Fruit fly (Drosophila melanogaster): Measurements from ENCODE around the gene CG9399.

Gene CG9399

dm6 chr3R:9618331-9618730 lies 44.3 kb upstream of the CG9399 start (continued):
- TF ChIP-seq CG9727 (GFP tag; optimal IDR thresholded peaks at IDR 0.05) (peak; percentile 66), sr (GFP tag; IDR thresholded peaks at IDR 0.05) (no peak; the same call in 2 of the 3 replicates), Dip2 (GFP tag; IDR thresholded peaks at IDR 0.05) (no peak), CHES-1-like (GFP tag; optimal IDR thresholded peaks at IDR 0.05) (no peak), amos (GFP tag; IDR thresholded peaks at IDR 0.05; ENCODE audit: partially characterized antibody) (no peak), CG6765 (GFP tag; optimal IDR thresholded peaks at IDR 0.05) (no peak), eve (GFP tag; optimal IDR thresholded peaks at IDR 0.05) (no peak), chn (GFP tag; optimal IDR thresholded peaks at IDR 0.05) (peak; percentile 62), Ssrp (tag; optimal IDR thresholded peaks at IDR 0.05) (peak; percentile 74), CG10431 (GFP tag; optimal IDR thresholded peaks at IDR 0.05) (no peak), CG31365 (tag; optimal IDR thresholded peaks at IDR 0.05) (peak; percentile 27), Med (GFP tag) (peak; percentile 95), jing (GFP tag; optimal IDR thresholded peaks at IDR 0.05) (peak; percentile 64), nerfin-2 (GFP tag; IDR thresholded peaks at IDR 0.05; ENCODE audit: partially characterized antibody) (no peak), Atf-2 (GFP tag; optimal IDR thresholded peaks at IDR 0.05) (peak; percentile 58), lilli (GFP tag; optimal IDR thresholded peaks at IDR 0.05) (peak; percentile 73), CG4854 (GFP tag; optimal IDR thresholded peaks at IDR 0.05) (no peak), phol (tag; optimal IDR thresholded peaks at IDR 0.05) (peak; percentile 75), Taf1 (GFP tag; IDR thresholded peaks at IDR 0.05) (peak; percentile 40; the same call in 1 of the 2 replicates), Sin3A (optimal IDR thresholded peaks at IDR 0.05) (no peak), peb (GFP tag; IDR thresholded peaks at IDR 0.05) (peak; percentile 71), CG2116 (GFP tag; optimal IDR thresholded peaks at IDR 0.05) (peak; percentile 6), Dref (GFP tag; IDR thresholded peaks at IDR 0.05) (no peak), CG11560 (tag; IDR thresholded peaks at IDR 0.05) (peak; percentile 34; the same call in 1 of the 3 replicates), tgo (GFP tag; IDR thresholded peaks at IDR 0.05) (peak; percentile 84), chm (GFP tag; IDR thresholded peaks at IDR 0.05) (peak; percentile 76), lbe (GFP tag; optimal IDR thresholded peaks at IDR 0.05) (no peak), TFAM (GFP tag; optimal IDR thresholded peaks at IDR 0.05) (no peak), onecut (GFP tag; IDR thresholded peaks at IDR 0.05) (peak; percentile 68), klu (GFP tag; IDR thresholded peaks at IDR 0.05) (no peak), grn (GFP tag; optimal IDR thresholded peaks at IDR 0.05) (no peak), chinmo (GFP tag; IDR thresholded peaks at IDR 0.05; ENCODE audit: partially characterized antibody) (no peak), slbo (GFP tag; IDR thresholded peaks at IDR 0.05) (peak; percentile 80), Antp (GFP tag; optimal IDR thresholded peaks at IDR 0.05) (peak; percentile 75), Eip74EF (GFP tag; optimal IDR thresholded peaks at IDR 0.05) (peak in 1 of 2 experiments; percentile 48), CG9797 (GFP tag; optimal IDR thresholded peaks at IDR 0.05) (no peak), Ada2b (GFP tag; IDR thresholded peaks at IDR 0.05) (peak; percentile 77), Aef1 (GFP tag; IDR thresholded peaks at IDR 0.05) (peak; percentile 65; the same call in 2 of the 3 replicates), CG14014 (GFP tag; IDR thresholded peaks at IDR 0.05) (peak; percentile 77), Ets97D (GFP tag; optimal IDR thresholded peaks at IDR 0.05) (peak; percentile 12), trem (tag; optimal IDR thresholded peaks at IDR 0.05) (peak; percentile 15), CG18599 (GFP tag; optimal IDR thresholded peaks at IDR 0.05) (peak; percentile 64), Nf-YA (GFP tag; IDR thresholded peaks at IDR 0.05) (peak; percentile 76), crc (GFP tag; optimal IDR thresholded peaks at IDR 0.05) (peak; percentile 26), ase (GFP tag; IDR thresholded peaks at IDR 0.05) (peak; percentile 74; the same call in 2 of the 3 replicates), CG9932 (GFP tag; IDR thresholded peaks at IDR 0.05) (peak; percentile 44; the same call in 1 of the 2 replicates), ewg (GFP tag; optimal IDR thresholded peaks at IDR 0.05) (peak; percentile 64), CG3847 (GFP tag; IDR thresholded peaks at IDR 0.05) (peak; percentile 55), CG18619 (GFP tag; optimal IDR thresholded peaks at IDR 0.05) (peak; percentile 28), Oli (tag; optimal IDR thresholded peaks at IDR 0.05) (peak; percentile 78), CG5180 (GFP tag; optimal IDR thresholded peaks at IDR 0.05) (peak; percentile 43), disco-r (GFP tag; optimal IDR thresholded peaks at IDR 0.05) (peak; percentile 30)

Measured in whole organism, embryonic.